Fruit fly (Drosophila melanogaster): ENCODE measurements around the gene CG4911.

CG4911 gene

dm6 chr3L:9019196-9019662 lies 53.3 kb downstream of the CG4911 start, which contains the start of gene Doc2 (continued):
- TF ChIP-seq Kr (GFP tag; optimal IDR thresholded peaks at IDR 0.05) = no peak
- no peak for TF ChIP-seq CG11723 (GFP tag; optimal IDR thresholded peaks at IDR 0.05)
- no peak for TF ChIP-seq lilli (GFP tag; optimal IDR thresholded peaks at IDR 0.05)
- TF ChIP-seq sr (GFP tag; IDR thresholded peaks at IDR 0.05) = peak; percentile 76
- TF ChIP-seq CG4404 (GFP tag; IDR thresholded peaks at IDR 0.05) = no peak
- no peak for TF ChIP-seq slbo (GFP tag; IDR thresholded peaks at IDR 0.05)
- TF ChIP-seq sima (GFP tag; optimal IDR thresholded peaks at IDR 0.05) = no peak
- TF ChIP-seq Rfx (GFP tag; IDR thresholded peaks at IDR 0.05) = no peak
- TF ChIP-seq Nf-YB (GFP tag; optimal IDR thresholded peaks at IDR 0.05) = peak; percentile 99
- no peak for TF ChIP-seq GATAe (GFP tag; conservative IDR thresholded peaks at IDR 0.05)
- no peak for TF ChIP-seq H15 (GFP tag; IDR thresholded peaks at IDR 0.05)
- TF ChIP-seq pho (GFP tag; optimal IDR thresholded peaks at IDR 0.05) = no peak
- TF ChIP-seq Ssrp (tag; optimal IDR thresholded peaks at IDR 0.05) = no peak
- no peak for TF ChIP-seq Abd-B (GFP tag; optimal IDR thresholded peaks at IDR 0.05)
- no peak for TF ChIP-seq MESR4 (GFP tag; optimal IDR thresholded peaks at IDR 0.05)
- TF ChIP-seq caup (GFP tag; optimal IDR thresholded peaks at IDR 0.05; ENCODE audit: severe bottlenecking) = no peak
- TF ChIP-seq tll (GFP tag; optimal IDR thresholded peaks at IDR 0.05) = peak in 1 of 2 experiments; percentile 38
- TF ChIP-seq maf-S (GFP tag; optimal IDR thresholded peaks at IDR 0.05) = no peak
- no peak for TF ChIP-seq CG11398 (GFP tag; optimal IDR thresholded peaks at IDR 0.05)
- peak; percentile 30 for TF ChIP-seq CG17829 (tag; optimal IDR thresholded peaks at IDR 0.05)
- TF ChIP-seq phol (tag; optimal IDR thresholded peaks at IDR 0.05) = peak; percentile 58
- TF ChIP-seq Hey (tag; optimal IDR thresholded peaks at IDR 0.05) = no peak
- no peak for TF ChIP-seq schlank (tag; optimal IDR thresholded peaks at IDR 0.05)
- peak; percentile 80 for TF ChIP-seq CG8478 (optimal IDR thresholded peaks at IDR 0.05)
- no peak for TF ChIP-seq Drgx (GFP tag; IDR thresholded peaks at IDR 0.05)
- peak; percentile 71; the same call in 2 of the 4 replicates for TF ChIP-seq chinmo (GFP tag; IDR thresholded peaks at IDR 0.05; ENCODE audit: partially characterized antibody)
- TF ChIP-seq CG13123 (GFP tag; optimal IDR thresholded peaks at IDR 0.05) = no peak
- no peak for TF ChIP-seq CG1792 (GFP tag; optimal IDR thresholded peaks at IDR 0.05)
- TF ChIP-seq BtbVII (GFP tag; optimal IDR thresholded peaks at IDR 0.05) = no peak
- no peak for TF ChIP-seq wdn (GFP tag; IDR thresholded peaks at IDR 0.05)
- TF ChIP-seq Dll (GFP tag; IDR thresholded peaks at IDR 0.05; ENCODE audit: partially characterized antibody) = 0 out of 4 replicates have a peak, but pooled peaks have one; percentile 11
- peak; percentile 79 for TF ChIP-seq CG11504 (tag; optimal IDR thresholded peaks at IDR 0.05)
- no peak for TF ChIP-seq esg (GFP tag; conservative IDR thresholded peaks at IDR 0.05)
- TF ChIP-seq pum (GFP tag; optimal IDR thresholded peaks at IDR 0.05) = no peak
- no peak for TF ChIP-seq CG12659 (GFP tag; optimal IDR thresholded peaks at IDR 0.05)
- no peak for TF ChIP-seq hkb (optimal IDR thresholded peaks at IDR 0.05)
- TF ChIP-seq hkb (GFP tag; IDR thresholded peaks at IDR 0.05) = no peak
- TF ChIP-seq onecut (GFP tag; IDR thresholded peaks at IDR 0.05) = no peak
- TF ChIP-seq CG30403 (GFP tag; optimal IDR thresholded peaks at IDR 0.05) = no peak
- no peak for TF ChIP-seq Bteb2 (GFP tag; optimal IDR thresholded peaks at IDR 0.05)
- TF ChIP-seq ERR (GFP tag; optimal IDR thresholded peaks at IDR 0.05) = no peak
- no peak for TF ChIP-seq Hand (GFP tag; optimal IDR thresholded peaks at IDR 0.05)
- TF ChIP-seq Dfd (GFP tag; optimal IDR thresholded peaks at IDR 0.05) = no peak
- TF ChIP-seq CG7963 (GFP tag; IDR thresholded peaks at IDR 0.05; ENCODE audit: partially characterized antibody) = no peak
- TF ChIP-seq CG10543 (GFP tag; optimal IDR thresholded peaks at IDR 0.05) = no peak
- no peak for TF ChIP-seq CG8290 (GFP tag; optimal IDR thresholded peaks at IDR 0.05)
- TF ChIP-seq CG8290 (tag; optimal IDR thresholded peaks at IDR 0.05) = no peak
- TF ChIP-seq Dip3 (GFP tag; optimal IDR thresholded peaks at IDR 0.05) = no peak
- no peak for TF ChIP-seq MBD-R2 (GFP tag; IDR thresholded peaks at IDR 0.05)
- TF ChIP-seq CG2712 (tag; optimal IDR thresholded peaks at IDR 0.05) = no peak
- no peak for TF ChIP-seq HLH3B (GFP tag; IDR thresholded peaks at IDR 0.05)
- no peak for TF ChIP-seq mirr (GFP tag; optimal IDR thresholded peaks at IDR 0.05)
